Worm (Caenorhabditis elegans) whole organism, L4 larva: ENCODE results near the gene F26F2.1.

ENCODE experiments used
- F10B5.3 ChIP-seq: sonication (generic microtip); optimal IDR thresholded peaks from 2 replicates; lab custom pipeline; 2016; ENCODE audit warnings: mild to moderate bottlenecking, missing genetic modification characterization, missing compliant biosample characterization
- F26F4.8 ChIP-seq: fragments of 200-800 bp; sonication (Bioruptor generic); conservative IDR thresholded peaks from 2 replicates; pipeline ENCODE4 v1.3.6; 2022; ENCODE audit warnings: missing genetic modification characterization, missing compliant biosample characterization
- F37D6.2 ChIP-seq: sonication (generic microtip); optimal IDR thresholded peaks from 2 replicates; lab custom pipeline; 2016; ENCODE audit warnings: mild to moderate bottlenecking, missing genetic modification characterization, missing compliant biosample characterization
- F49E8.2 ChIP-seq: sonication (generic microtip); optimal IDR thresholded peaks from 2 replicates; lab custom pipeline; 2016; ENCODE audit warnings: missing compliant biosample characterization, mild to moderate bottlenecking, missing genetic modification characterization, borderline replicate concordance
- R02D3.7 ChIP-seq: fragments of 150-350 bp; sonication (generic microtip); optimal IDR thresholded peaks from 3 replicates; lab custom pipeline; 2014; ENCODE audit warnings: missing biosample characterization, missing genetic modification characterization
- T26A8.4 ChIP-seq: fragments of 200-800 bp; sonication (Bioruptor generic); IDR thresholded peaks from 2 replicates; pipeline ENCODE4 v1.3.6; 2022; ENCODE audit warnings: missing genetic modification characterization, missing compliant biosample characterization
- Y75B8A.6 ChIP-seq: fragments of 200-800 bp; sonication (Bioruptor generic); IDR thresholded peaks from 2 replicates; pipeline ENCODE4 v1.3.6; 2022; ENCODE audit warnings: missing genetic modification reagents, missing genetic modification characterization, missing compliant biosample characterization
- ZK337.2 ChIP-seq: fragments of 200-800 bp; sonication (Bioruptor generic); IDR thresholded peaks from 2 replicates; pipeline ENCODE4 v1.3.6; 2022; ENCODE audit warnings: missing genetic modification reagents, missing genetic modification characterization, missing compliant biosample characterization
- ceh-44 ChIP-seq: fragments of 200-800 bp; sonication (Bioruptor generic); IDR thresholded peaks from 2 replicates; pipeline ENCODE4 v1.3.6; 2022; ENCODE audit warnings: missing genetic modification reagents, missing genetic modification characterization, missing compliant biosample characterization
- ceh-82 ChIP-seq: sonication (generic microtip); optimal IDR thresholded peaks from 2 replicates; lab custom pipeline; 2017; ENCODE audit warnings: missing biosample characterization, missing genetic modification characterization
- ctbp-1 ChIP-seq: fragments of 200-800 bp; sonication (Bioruptor generic); IDR thresholded peaks from 2 replicates; pipeline ENCODE4 v1.3.6; 2022; ENCODE audit warnings: missing genetic modification reagents, missing genetic modification characterization, missing compliant biosample characterization
- daf-12 ChIP-seq: fragments of 150-350 bp; optimal IDR thresholded peaks from 2 replicates; lab custom pipeline; 2014; ENCODE audit warnings: missing biosample characterization, missing genetic modification reagents, missing genetic modification characterization
- daf-16 ChIP-seq, 3 experiments: sonication (generic microtip); optimal IDR thresholded peaks; 2 replicates each; lab custom pipeline; 2016 to 2017; ENCODE audit warnings: missing genetic modification characterization in 3 of 3, missing genetic modification reagents in 3 of 3, mild to moderate bottlenecking in 2 of 3, missing compliant biosample characterization in 2 of 3, missing biosample characterization in 1 of 3, moderate library complexity in 1 of 3
- dmd-8 ChIP-seq: fragments of 200-800 bp; sonication (Bioruptor generic); IDR thresholded peaks from 2 replicates; pipeline ENCODE4 v1.3.6; 2022; ENCODE audit warnings: missing genetic modification characterization, missing compliant biosample characterization
- fos-1 ChIP-seq: fragments of 150-350 bp; optimal IDR thresholded peaks from 2 replicates; lab custom pipeline; 2014; ENCODE audit warnings: missing biosample characterization, missing genetic modification characterization
- gei-8 ChIP-seq: fragments of 200-800 bp; sonication (Bioruptor generic); optimal IDR thresholded peaks from 2 replicates; lab custom pipeline; 2018; ENCODE audit warnings: mild to moderate bottlenecking, missing genetic modification characterization, missing compliant biosample characterization
- hlh-11 ChIP-seq: fragments of 200-800 bp; sonication (Bioruptor generic); optimal IDR thresholded peaks from 2 replicates; lab custom pipeline; 2018; ENCODE audit warnings: mild to moderate bottlenecking, missing genetic modification characterization, missing compliant biosample characterization
- hlh-30 ChIP-seq: sonication (generic microtip); optimal IDR thresholded peaks from 2 replicates; lab custom pipeline; 2017; ENCODE audit warnings: antibody characterized with exemption, mild to moderate bottlenecking, missing genetic modification characterization, missing compliant biosample characterization; ENCODE audit not compliant: insufficient read depth
- jun-1 ChIP-seq: fragments of 150-350 bp; optimal IDR thresholded peaks from 2 replicates; lab custom pipeline; 2014; ENCODE audit warnings: missing biosample characterization, missing genetic modification reagents, missing genetic modification characterization
- lin-15B ChIP-seq: fragments of 150-350 bp; sonication (generic microtip); optimal IDR thresholded peaks from 3 replicates; lab custom pipeline; 2014; ENCODE audit warnings: missing biosample characterization, missing genetic modification characterization
- lin-29 ChIP-seq: fragments of 200-800 bp; sonication (Bioruptor generic); IDR thresholded peaks from 2 replicates; pipeline ENCODE4 v1.3.6; 2022; ENCODE audit warnings: missing genetic modification reagents, missing genetic modification characterization, missing compliant biosample characterization
- lir-3 ChIP-seq: sonication (generic microtip); optimal IDR thresholded peaks from 2 replicates; lab custom pipeline; 2016; ENCODE audit warnings: mild to moderate bottlenecking, missing genetic modification characterization, missing compliant biosample characterization
- mdt-29 ChIP-seq: fragments of 200-800 bp; sonication (Bioruptor generic); IDR thresholded peaks from 2 replicates; pipeline ENCODE4 v1.3.6; 2022; ENCODE audit warnings: missing genetic modification reagents, missing genetic modification characterization, missing compliant biosample characterization
- mxl-3 ChIP-seq: fragments of 200-800 bp; sonication (Bioruptor generic); optimal IDR thresholded peaks from 2 replicates; lab custom pipeline; 2018; ENCODE audit warnings: mild to moderate bottlenecking, missing genetic modification characterization, missing compliant biosample characterization
- nhr-10 ChIP-seq: fragments of 150-350 bp; optimal IDR thresholded peaks from 2 replicates; lab custom pipeline; 2014; ENCODE audit warnings: missing biosample characterization, missing genetic modification characterization
- nhr-11 ChIP-seq: fragments of 150-350 bp; optimal IDR thresholded peaks from 2 replicates; lab custom pipeline; 2014; ENCODE audit warnings: missing biosample characterization, missing genetic modification characterization
- nhr-25 ChIP-seq: sonication (generic microtip); optimal IDR thresholded peaks from 2 replicates; lab custom pipeline; 2017; ENCODE audit warnings: missing genetic modification characterization, mild to moderate bottlenecking, missing compliant biosample characterization, antibody characterized with exemption, moderate library complexity, borderline replicate concordance; ENCODE audit not compliant: insufficient read depth
- nhr-28 ChIP-seq: fragments of 150-350 bp; optimal IDR thresholded peaks from 2 replicates; lab custom pipeline; 2014; ENCODE audit warnings: missing biosample characterization, missing genetic modification characterization
- nhr-48 ChIP-seq: sonication (generic microtip); optimal IDR thresholded peaks from 2 replicates; lab custom pipeline; 2016; ENCODE audit warnings: mild to moderate bottlenecking, missing genetic modification characterization, missing compliant biosample characterization
- nhr-6 ChIP-seq: fragments of 150-350 bp; optimal IDR thresholded peaks from 2 replicates; lab custom pipeline; 2014; ENCODE audit warnings: missing biosample characterization, missing genetic modification characterization
- nhr-77 ChIP-seq: fragments of 150-350 bp; optimal IDR thresholded peaks from 2 replicates; lab custom pipeline; 2014; ENCODE audit warnings: missing biosample characterization, missing genetic modification characterization
- pqm-1 ChIP-seq: sonication (generic microtip); optimal IDR thresholded peaks from 2 replicates; lab custom pipeline; 2017; ENCODE audit warnings: missing biosample characterization, missing genetic modification characterization
- sdz-12 ChIP-seq: fragments of 200-800 bp; sonication (Bioruptor generic); optimal IDR thresholded peaks from 2 replicates; lab custom pipeline; 2018; ENCODE audit warnings: mild to moderate bottlenecking, missing genetic modification characterization, missing compliant biosample characterization
- set-16 ChIP-seq: fragments of 200-800 bp; sonication (Bioruptor generic); IDR thresholded peaks from 2 replicates; pipeline ENCODE4 v1.3.6; 2022; ENCODE audit warnings: missing genetic modification reagents, missing genetic modification characterization, missing compliant biosample characterization
- skn-1 ChIP-seq: fragments of 150-350 bp; optimal IDR thresholded peaks from 2 replicates; lab custom pipeline; 2014; ENCODE audit warnings: missing biosample characterization, missing genetic modification characterization
- spr-3 ChIP-seq: fragments of 200-800 bp; sonication (Bioruptor generic); optimal IDR thresholded peaks from 2 replicates; lab custom pipeline; 2018; ENCODE audit warnings: mild to moderate bottlenecking, missing genetic modification characterization, missing compliant biosample characterization
- ztf-7 ChIP-seq: fragments of 150-350 bp; optimal IDR thresholded peaks from 2 replicates; lab custom pipeline; 2014; ENCODE audit warnings: missing biosample characterization, missing genetic modification characterization

The F26F2.1 gene

DNA sequence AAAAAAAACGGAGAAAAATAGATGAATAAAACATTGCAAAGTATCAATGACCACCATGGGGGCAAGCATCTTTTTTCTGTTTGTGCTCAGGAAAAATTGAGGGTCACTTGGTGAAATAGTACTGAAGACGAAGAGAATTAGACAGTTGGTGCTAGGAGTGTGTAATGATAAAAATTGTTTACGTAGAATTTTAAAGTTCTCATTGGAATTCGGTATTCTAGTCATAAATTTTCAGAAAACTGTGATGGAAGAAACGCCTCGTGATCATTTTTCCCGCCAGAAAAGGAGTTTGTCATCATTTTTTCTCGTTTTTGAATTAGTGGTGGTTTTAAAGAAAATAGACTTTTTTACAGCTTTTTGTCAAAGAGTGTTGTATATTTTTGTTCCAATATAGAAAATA lies 17.1 kb downstream of the F26F2.1 start:
- TF ChIP-seq jun-1 (no peak), Y75B8A.6 (GFP tag; lab: Robert Waterston, UW) (no peak), set-16 (GFP tag; lab: Robert Waterston, UW) (no peak), sdz-12 (no peak), nhr-48 (no peak), nhr-28 (tag; lab: Kevin White, UChicago) (peak; percentile 56), mxl-3 (GFP tag; lab: Kevin White, UChicago) (no peak), ceh-44 (GFP tag; lab: Robert Waterston, UW) (no peak), lir-3 (no peak), F10B5.3 (no peak), F37D6.2 (no peak), mdt-29 (GFP tag; lab: Robert Waterston, UW) (no peak), T26A8.4 (GFP tag; lab: Robert Waterston, UW) (no peak), nhr-77 (tag; lab: Kevin White, UChicago) (peak; percentile 23), pqm-1 (tag; lab: Kevin White, UChicago) (no peak), daf-16 (GFP tag; optimal IDR thresholded peaks at IDR 0.05; lab: Kevin White, UChicago) (no peak), daf-16 (tag; optimal IDR thresholded peaks at IDR 0.05; lab: Kevin White, UChicago) (peak; percentile 84)
- TF ChIP-seq, all 104 proteins: peak for 3

DNA sequence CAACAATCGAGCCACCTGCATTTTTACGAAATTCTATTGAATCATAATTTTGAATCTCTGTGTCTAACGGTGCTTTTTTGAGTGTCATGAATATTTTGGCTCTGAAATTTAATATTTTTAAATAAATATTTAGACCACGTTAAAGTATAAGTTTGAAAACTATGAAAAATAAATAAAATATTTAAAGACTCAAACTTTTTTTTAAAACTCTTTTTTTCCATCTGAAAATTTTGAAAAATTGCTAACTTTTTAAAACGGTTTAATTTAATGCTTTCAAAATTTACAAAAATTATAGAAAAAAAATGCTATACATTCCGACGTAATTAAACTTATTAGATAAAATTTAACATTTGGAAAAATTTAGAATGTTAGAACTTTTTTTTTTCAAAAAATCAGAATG lies 17.6 kb downstream of the F26F2.1 start, which contains the start of gene slc-36.3:
Gene slc-36.3 (minus strand): TSS at position 101 of the 400 bp plus-strand sequence.
- no peak for TF ChIP-seq ceh-82 (tag; lab: Kevin White, UChicago)
- no peak for TF ChIP-seq fos-1 (tag; lab: Kevin White, UChicago)
- TF ChIP-seq mxl-3 (GFP tag; lab: Kevin White, UChicago), result no peak
- no peak for TF ChIP-seq R02D3.7
- TF ChIP-seq lin-29 (GFP tag; lab: Robert Waterston, UW), result no peak
- TF ChIP-seq skn-1 (tag; lab: Kevin White, UChicago), result no peak
- no peak for TF ChIP-seq nhr-11
- TF ChIP-seq daf-12 (tag; lab: Kevin White, UChicago), result no peak
- no peak for TF ChIP-seq hlh-11 (tag; lab: Kevin White, UChicago)
- no peak for TF ChIP-seq dmd-8 (GFP tag; lab: Robert Waterston, UW)
- no peak for TF ChIP-seq lin-15B
- TF ChIP-seq F37D6.2, result no peak
- TF ChIP-seq nhr-48, result no peak

DNA sequence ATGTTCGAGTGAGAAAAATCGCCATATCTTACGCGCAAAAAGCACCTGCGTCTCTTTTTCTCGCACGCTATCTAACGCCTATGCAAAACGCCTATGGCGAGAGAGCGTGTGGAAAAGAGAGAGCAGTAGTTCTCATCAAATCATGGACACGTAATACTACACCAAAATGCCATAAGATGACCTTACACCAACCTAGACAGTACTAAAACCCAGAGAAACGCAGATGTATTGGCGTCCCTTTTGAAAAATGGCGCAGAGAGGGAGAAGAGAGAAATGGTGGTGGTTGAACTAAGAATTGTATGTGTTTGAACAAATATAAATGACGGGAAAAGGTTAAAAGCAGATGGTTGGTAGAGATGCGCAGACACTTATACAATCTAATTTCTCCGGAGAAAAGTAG lies 22.6 kb downstream of the F26F2.1 start, which contains the start of gene Y38H6C.16:
Gene Y38H6C.16 (minus strand): TSS at position 293 of the 400 bp plus-strand sequence.
- TF ChIP-seq nhr-10 (tag; lab: Kevin White, UChicago) (no peak), F37D6.2 (no peak), gei-8 (no peak)

DNA sequence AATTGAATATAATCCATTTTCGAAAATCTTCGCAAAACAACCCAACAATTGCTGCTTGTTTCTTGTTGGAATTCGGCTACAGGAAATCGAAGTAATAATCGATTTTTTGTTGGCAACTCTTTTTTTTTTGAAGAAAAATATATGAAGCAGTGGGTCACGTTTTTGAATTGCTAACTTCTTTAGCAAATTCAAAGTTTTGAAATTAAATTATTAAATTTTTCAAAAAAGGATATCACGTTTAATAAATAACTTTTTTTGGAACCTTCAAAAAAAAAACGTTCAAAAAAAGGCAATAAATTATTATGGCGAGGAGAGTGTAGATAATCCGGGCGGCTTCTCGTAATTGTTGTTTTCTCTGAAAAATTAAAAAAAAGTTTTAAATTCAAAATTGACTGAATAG lies 25.5 kb downstream of the F26F2.1 start, which contains the start of gene Y38H6C.15:
Gene Y38H6C.15 (minus strand): TSS at position 101 of the 400 bp plus-strand sequence.
- TF ChIP-seq ceh-82 (tag; lab: Kevin White, UChicago), result no peak
- no peak for TF ChIP-seq nhr-25 (tag; lab: Kevin White, UChicago)
- no peak for TF ChIP-seq nhr-6 (tag; lab: Kevin White, UChicago)
- TF ChIP-seq ZK337.2 (GFP tag; lab: Robert Waterston, UW), result no peak
- no peak for TF ChIP-seq hlh-30 (tag; lab: Kevin White, UChicago)
- TF ChIP-seq R02D3.7, result no peak
- no peak for TF ChIP-seq jun-1
- no peak for TF ChIP-seq nhr-11
- TF ChIP-seq spr-3 (GFP tag; lab: Kevin White, UChicago), result no peak
- no peak for TF ChIP-seq ctbp-1 (GFP tag; lab: Robert Waterston, UW)
- no peak for TF ChIP-seq set-16 (GFP tag; lab: Robert Waterston, UW)
- no peak for TF ChIP-seq ztf-7 (tag; lab: Kevin White, UChicago)
- TF ChIP-seq F49E8.2 (tag; lab: Kevin White, UChicago), result no peak
- TF ChIP-seq F26F4.8 (GFP tag; lab: Robert Waterston, UW), result no peak
- no peak for TF ChIP-seq skn-1 (tag; lab: Kevin White, UChicago)
